Worm (Caenorhabditis elegans): ENCODE results near the gene K06B4.4.

ce11 chrV:15693682-15694081 is 24.7 kb downstream of the K06B4.4 start, which contains the start of gene nhr-198:
- TF ChIP-seq tab-1 (GFP tag; IDR thresholded peaks at IDR 0.05) (no peak), cog-1 (tag; optimal IDR thresholded peaks at IDR 0.05) (no peak), flt-1 (GFP tag; IDR thresholded peaks at IDR 0.05) (no peak)
